Worm (Caenorhabditis elegans) whole organism, young adult: ENCODE results near the gene clec-174.

Source experiments
- K11D2.4 ChIP-seq: fragments of 200-800 bp; sonication (Bioruptor generic); IDR thresholded peaks from 2 replicates; pipeline ENCODE4 v1.3.6; 2022; ENCODE audit warnings: missing genetic modification reagents, missing genetic modification characterization, missing compliant biosample characterization
- Y67H2A.10 ChIP-seq: fragments of 200-800 bp; sonication (Bioruptor generic); conservative IDR thresholded peaks from 2 replicates; pipeline ENCODE4 v1.3.6; 2022; ENCODE audit warnings: missing genetic modification reagents, missing genetic modification characterization, missing compliant biosample characterization
- ZK185.1 ChIP-seq: sonication (generic microtip); optimal IDR thresholded peaks from 2 replicates; lab custom pipeline; 2016; ENCODE audit warnings: mild to moderate bottlenecking, missing genetic modification characterization, missing compliant biosample characterization; ENCODE audit not compliant: poor library complexity, severe bottlenecking
- ama-1 ChIP-seq, 3 experiments: fragments of 150-350 bp in 1 of 3; sonication (generic microtip) in 2 of 3; optimal IDR thresholded peaks; 2 replicates each; lab custom pipeline; 2014 to 2018; ENCODE audit warnings: missing biosample characterization in 2 of 3, missing genetic modification characterization in 2 of 3, missing genetic modification reagents in 2 of 3
- cebp-2 ChIP-seq: fragments of 200-800 bp; sonication (Bioruptor generic); IDR thresholded peaks from 2 replicates; pipeline ENCODE4 v1.3.6; 2022; ENCODE audit warnings: missing genetic modification characterization, missing compliant biosample characterization
- ets-4 ChIP-seq: fragments of 200-800 bp; sonication (Bioruptor generic); optimal IDR thresholded peaks from 2 replicates; lab custom pipeline; 2018; ENCODE audit warnings: mild to moderate bottlenecking, missing genetic modification characterization, missing compliant biosample characterization
- lin-35 ChIP-seq, 3 experiments: fragments of 150-350 bp in 2 of 3; sonication (generic microtip) in 1 of 3; optimal IDR thresholded peaks; 2 replicates each; lab custom pipeline; 2014 to 2018; ENCODE audit warnings: missing biosample characterization in 3 of 3, missing genetic modification characterization in 3 of 3, missing genetic modification reagents in 3 of 3
- madf-10 ChIP-seq: sonication (generic microtip); optimal IDR thresholded peaks from 2 replicates; lab custom pipeline; 2016; ENCODE audit warnings: mild to moderate bottlenecking, missing genetic modification characterization, missing compliant biosample characterization
- rcor-1 ChIP-seq: fragments of 200-800 bp; sonication (Bioruptor generic); IDR thresholded peaks from 2 replicates; pipeline ENCODE4 v1.3.6; 2022; ENCODE audit warnings: missing genetic modification reagents, missing genetic modification characterization, missing compliant biosample characterization
- repo-1 ChIP-seq: sonication (generic microtip); optimal IDR thresholded peaks from 2 replicates; lab custom pipeline; 2017; ENCODE audit warnings: mild to moderate bottlenecking, missing genetic modification characterization, missing compliant biosample characterization
- zim-3 ChIP-seq: sonication (generic microtip); optimal IDR thresholded peaks from 2 replicates; lab custom pipeline; 2017; ENCODE audit warnings: mild to moderate bottlenecking, missing genetic modification characterization, moderate library complexity, missing compliant biosample characterization
- ztf-26 ChIP-seq: sonication (generic microtip); optimal IDR thresholded peaks from 2 replicates; lab custom pipeline; 2017; ENCODE audit warnings: missing genetic modification characterization, missing compliant biosample characterization
- ztf-3 ChIP-seq: fragments of 200-800 bp; sonication (Bioruptor generic); optimal IDR thresholded peaks from 2 replicates; lab custom pipeline; 2018; ENCODE audit warnings: mild to moderate bottlenecking, missing genetic modification characterization, missing compliant biosample characterization

- no peak for TF ChIP-seq K11D2.4
- TF ChIP-seq ztf-3 (GFP tag; lab: Kevin White, UChicago), result no peak
- no peak for TF ChIP-seq ama-1 (optimal IDR thresholded peaks at IDR 0.05; lab: Kevin White, UChicago)
- no peak for TF ChIP-seq ama-1 (GFP tag; optimal IDR thresholded peaks at IDR 0.05; lab: Kevin White, UChicago)
- no peak for TF ChIP-seq repo-1 (tag; lab: Kevin White, UChicago)
- no peak for TF ChIP-seq ZK185.1 (tag; lab: Kevin White, UChicago)
- TF ChIP-seq lin-35 (GFP tag; optimal IDR thresholded peaks at IDR 0.05; lab: Kevin White, UChicago), result no peak
- no peak for TF ChIP-seq ets-4
- TF ChIP-seq zim-3 (tag; lab: Kevin White, UChicago), result no peak
- TF ChIP-seq madf-10 (tag; lab: Kevin White, UChicago), result no peak
- no peak for TF ChIP-seq Y67H2A.10 (GFP tag; lab: Robert Waterston, UW)
- no peak for TF ChIP-seq cebp-2
- TF ChIP-seq ztf-26 (tag; lab: Kevin White, UChicago), result no peak
- TF ChIP-seq rcor-1, result no peak
Observed at ce11 chrIV:3956705-3957104, 15.2 kb upstream of the clec-174 start, which contains the start of gene clec-74.
